Worm (Caenorhabditis elegans) whole organism, dauer: ENCODE results near the gene sri-45.
"Not testable (repeated sequence)": the region's sequence is repeated elsewhere in the genome, so short reads cannot be mapped to it uniquely, and the experiment has no call there.

Source experiments
- unc-62 ChIP-seq: sonication (generic microtip); optimal IDR thresholded peaks from 2 replicates; lab custom pipeline; 2017; ENCODE audit warnings: missing biosample characterization, missing genetic modification reagents, missing genetic modification characterization

The sri-45 gene

ce11 chrII:650321-651005 is 11.1 kb downstream of the sri-45 start, which contains the start of the genes K07E8.7 and frpr-14:
Gene K07E8.7, minus strand, starts transcription at chrII:650367.
Gene frpr-14, plus strand, starts transcription at chrII:650955.
- TF ChIP-seq unc-62 (GFP tag; lab: Kevin White, UChicago) = no peak

ce11 chrII:643733-644132 is 17.9 kb downstream of the sri-45 start:
- TF ChIP-seq unc-62 (GFP tag; lab: Kevin White, UChicago) = no peak

- TF ChIP-seq unc-62 (GFP tag; lab: Kevin White, UChicago) = no peak
These were observed 22.1 kb downstream of the sri-45 start, which contains the start of gene K07E8.6 for ce11 chrII:639467-639866. Gene K07E8.6, minus strand, starts transcription at chrII:639567.

- TF ChIP-seq unc-62 (GFP tag; lab: Kevin White, UChicago) = no peak
These were observed 27.6 kb downstream of the sri-45 start, which contains the start of gene T04B8.1 for ce11 chrII:633984-634383. Gene T04B8.1, plus strand, starts transcription at chrII:634284.

- TF ChIP-seq unc-62 (GFP tag; lab: Kevin White, UChicago) = no peak
These were observed 33.7 kb downstream of the sri-45 start for ce11 chrII:627913-628312.

ce11 chrII:627205-627604 is 34.4 kb downstream of the sri-45 start, which contains the start of gene arrd-1:
Gene arrd-1, plus strand, starts transcription at chrII:627505.
- no peak for TF ChIP-seq unc-62 (GFP tag; lab: Kevin White, UChicago)

- no peak for TF ChIP-seq unc-62 (GFP tag; lab: Kevin White, UChicago)
These were observed 35.7 kb downstream of the sri-45 start for ce11 chrII:625926-626325.

ce11 chrII:624443-624842 is 37.2 kb downstream of the sri-45 start, which contains the start of gene T04B8.5:
Gene T04B8.5, minus strand, starts transcription at chrII:624543.
- no peak for TF ChIP-seq unc-62 (GFP tag; lab: Kevin White, UChicago)

ce11 chrII:622478-622877 is 39.1 kb downstream of the sri-45 start:
- TF ChIP-seq unc-62 (GFP tag; lab: Kevin White, UChicago) = no peak

- no peak for TF ChIP-seq unc-62 (GFP tag; lab: Kevin White, UChicago)
These were observed 40.5 kb downstream of the sri-45 start for ce11 chrII:621141-621540.

- TF ChIP-seq unc-62 (GFP tag; lab: Kevin White, UChicago) = no peak
These were observed 46.9 kb downstream of the sri-45 start for ce11 chrII:614701-615100.

ce11 chrII:612361-612760 is 49.2 kb downstream of the sri-45 start, which contains the start of gene clec-118:
Gene clec-118, minus strand, starts transcription at chrII:612461.
- TF ChIP-seq unc-62 (GFP tag; lab: Kevin White, UChicago) = not testable (repeated sequence)
